Worm (Caenorhabditis elegans): ENCODE data around the gene skp-1.
A peak's percentile ranks its signal among the peaks of the same experiment; 100 is the strongest.

DNA sequence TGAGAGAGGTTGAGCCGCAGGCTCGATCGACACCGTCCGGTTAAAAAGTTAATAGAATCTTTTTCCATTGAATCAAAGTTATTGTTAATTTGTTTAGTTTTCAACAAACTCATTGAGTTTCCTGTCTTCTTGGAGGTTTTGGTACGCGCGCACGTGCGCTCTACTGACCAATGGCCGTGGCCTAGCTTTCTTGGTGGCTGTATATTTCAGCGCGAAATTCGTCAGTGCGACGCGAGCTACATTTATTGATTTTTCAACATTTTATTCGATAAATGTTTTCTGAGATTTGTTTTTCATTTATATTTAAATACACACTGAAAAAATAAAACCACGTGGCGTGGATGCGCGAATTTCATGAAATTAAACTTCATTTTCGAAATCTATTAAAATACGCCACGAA, 1.1 kb upstream of the skp-1 start, which contains the start of gene bir-1:
- TF ChIP-seq unc-130 (tag; optimal IDR thresholded peaks at IDR 0.05) (peak; percentile 55), elt-2 (tag; optimal IDR thresholded peaks at IDR 0.05) (no peak), ets-5 (GFP tag; IDR thresholded peaks at IDR 0.05) (no peak), lin-39 (tag; optimal IDR thresholded peaks at IDR 0.05) (no peak)
